Fruit fly (Drosophila melanogaster): ENCODE results near the gene CG14645.

CG14645 gene

DNA sequence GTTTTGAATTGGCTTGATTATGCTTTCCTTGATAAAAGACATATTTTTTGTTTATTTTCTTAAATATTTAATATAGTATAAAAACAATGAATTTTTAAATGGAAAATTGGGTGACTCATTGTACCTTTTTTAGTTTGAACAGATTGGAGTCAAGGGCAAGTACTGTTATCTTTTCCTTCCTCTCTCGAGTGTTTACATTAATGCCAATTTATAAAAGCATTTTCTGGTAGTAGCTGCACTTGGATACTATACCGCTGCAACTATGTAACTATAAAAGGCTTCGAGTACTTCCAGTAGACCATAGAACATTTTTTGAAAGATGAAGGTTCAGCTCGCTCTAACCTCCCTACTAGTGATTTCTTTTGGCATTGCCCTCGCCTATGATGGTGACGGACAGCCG lies at the start of gene CG14645:
Gene CG14645, plus strand, starts transcription at position 301 of the 400 bp plus-strand sequence.
- no peak for TF ChIP-seq noc (tag; optimal IDR thresholded peaks at IDR 0.05)

DNA sequence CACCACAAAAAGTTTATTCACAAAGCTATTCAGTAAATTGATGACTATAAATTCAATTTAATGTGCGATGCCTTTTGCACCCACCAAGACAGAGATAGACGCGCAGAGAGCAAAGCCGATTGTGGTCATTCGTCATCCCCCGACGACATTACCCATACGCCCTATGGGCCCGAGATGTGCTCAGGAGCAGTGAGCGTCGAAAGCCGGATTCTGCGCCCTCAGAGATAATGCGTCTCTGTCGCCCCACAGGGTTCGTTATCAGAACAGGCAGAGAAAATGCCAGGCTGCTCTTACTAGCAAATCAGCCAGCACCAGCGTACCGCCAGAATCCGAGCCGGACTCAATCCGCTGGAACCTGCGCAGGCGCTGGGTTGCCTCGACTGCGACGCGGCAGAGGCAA lies 43.6 kb upstream of the CG14645 start:
- TF ChIP-seq noc (tag; optimal IDR thresholded peaks at IDR 0.05): peak; percentile 18

DNA sequence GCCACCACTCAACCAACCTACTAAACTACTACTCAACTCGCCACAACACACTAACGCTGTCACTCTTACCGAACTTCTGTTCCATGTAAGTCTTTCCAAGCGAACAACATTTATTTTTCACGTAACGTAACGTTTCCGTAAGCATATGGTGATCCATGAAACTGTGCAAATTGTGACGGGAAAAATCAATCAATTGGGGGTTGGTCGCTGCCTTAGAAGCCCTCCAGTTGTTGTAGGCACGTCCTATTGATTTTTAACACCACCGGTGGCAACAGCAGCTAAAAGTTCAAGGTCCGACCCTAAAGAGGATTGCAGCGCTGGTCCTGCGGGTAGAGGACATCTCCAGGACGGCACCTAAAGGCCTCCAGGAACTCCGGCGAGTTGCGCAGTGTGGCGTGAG lies 42.7 kb upstream of the CG14645 start:
- TF ChIP-seq noc (tag; optimal IDR thresholded peaks at IDR 0.05): no peak

DNA sequence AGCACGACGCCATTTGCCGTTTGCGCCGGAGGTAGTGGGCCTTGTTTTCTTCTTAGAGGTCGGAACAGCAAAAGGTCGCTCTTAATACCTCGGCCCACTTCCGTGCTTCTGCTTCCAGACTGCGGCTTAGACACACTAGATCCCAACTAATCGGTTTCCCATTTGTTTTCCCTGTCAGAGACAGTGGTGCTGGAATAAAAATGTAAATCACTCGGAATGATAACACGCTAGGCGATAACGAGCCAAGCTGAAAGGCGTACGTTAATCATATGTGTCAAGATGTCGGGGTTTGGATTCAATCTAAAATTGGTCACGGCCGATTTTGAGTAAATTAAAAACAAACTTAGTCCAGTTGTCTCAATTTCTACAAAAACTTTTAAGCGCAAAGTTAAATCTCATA lies 40.2 kb upstream of the CG14645 start, which contains the start of gene Nepl11:
Gene Nepl11, minus strand, starts transcription at position 152 of the 400 bp plus-strand sequence.
- peak; percentile 60 for TF ChIP-seq noc (tag; optimal IDR thresholded peaks at IDR 0.05)

dm6 chr3R:4301485-4301884 lies 33.4 kb upstream of the CG14645 start:
- TF ChIP-seq noc (tag; optimal IDR thresholded peaks at IDR 0.05): no peak

DNA sequence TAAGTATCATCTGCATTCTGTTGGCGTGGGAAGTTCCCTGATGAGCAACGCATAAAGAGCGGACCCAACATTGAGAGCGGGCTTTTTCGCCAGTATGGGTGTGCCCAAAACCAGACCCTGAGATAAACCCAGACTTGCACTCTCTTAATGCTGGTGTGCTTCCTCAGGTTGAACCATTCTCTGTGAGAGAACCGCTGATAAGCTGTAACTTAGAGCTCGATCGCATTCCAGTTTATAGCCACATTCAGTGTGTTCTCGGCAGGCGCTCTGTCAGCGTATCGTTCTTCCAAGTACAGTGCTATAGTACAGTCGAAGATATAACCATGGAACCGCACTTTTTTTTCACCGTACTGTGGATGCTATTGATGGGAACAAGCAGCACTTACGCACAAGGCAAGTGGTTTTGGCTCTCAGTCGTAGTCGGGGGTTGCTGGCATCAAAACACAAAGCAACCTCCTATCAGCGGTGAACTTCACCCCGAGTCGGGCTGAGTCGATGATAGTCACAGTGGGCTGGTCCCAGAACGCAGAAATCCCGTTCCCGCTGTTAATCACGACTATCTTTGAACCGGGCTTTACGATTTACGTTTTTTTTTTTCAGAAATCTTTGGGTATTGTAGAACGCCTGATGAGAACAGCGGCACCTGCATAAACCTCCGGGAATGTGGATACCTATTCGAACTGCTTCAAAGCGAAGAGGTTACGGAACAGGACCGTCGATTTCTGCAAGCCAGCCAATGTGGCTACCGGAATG lies 27.1 kb upstream of the CG14645 start, which contains the start of gene MP1:
Gene MP1, plus strand, starts transcription at position 245 of the 753 bp plus-strand sequence.
- TF ChIP-seq noc (tag; optimal IDR thresholded peaks at IDR 0.05): peak; percentile 47

dm6 chr3R:4308708-4309107 lies 26.2 kb upstream of the CG14645 start:
- TF ChIP-seq noc (tag; optimal IDR thresholded peaks at IDR 0.05): no peak

DNA sequence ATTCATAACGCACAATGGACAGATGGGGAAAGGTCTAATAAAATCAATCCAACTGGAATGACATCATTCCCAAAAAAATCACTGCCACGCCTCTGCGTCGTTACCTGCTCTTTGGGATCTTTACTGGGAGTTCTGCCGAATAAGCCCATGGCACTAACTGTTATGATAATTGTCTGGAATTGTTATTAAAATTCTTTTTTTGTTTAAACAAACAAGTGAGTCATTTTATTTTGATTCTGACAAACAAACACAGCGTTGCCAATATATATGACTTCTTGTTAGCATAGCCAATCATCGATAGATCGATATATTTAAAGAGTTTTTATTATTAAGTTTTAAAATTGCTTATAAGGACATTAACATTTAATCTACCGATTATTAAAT lies 24.2 kb upstream of the CG14645 start, which contains the start of gene Vps24:
Gene Vps24, minus strand, starts transcription at position 265 of the 384 bp plus-strand sequence.
- TF ChIP-seq noc (tag; optimal IDR thresholded peaks at IDR 0.05): no peak

- TF ChIP-seq noc (tag; optimal IDR thresholded peaks at IDR 0.05): peak; percentile 49
Observed at dm6 chr3R:4311067-4311723, 23.7 kb upstream of the CG14645 start, which contains the start of gene Suv3. Gene Suv3, plus strand, starts transcription at chr3R:4311555.

- no peak for TF ChIP-seq noc (tag; optimal IDR thresholded peaks at IDR 0.05)
Observed at dm6 chr3R:4318589-4318988, 16.3 kb upstream of the CG14645 start.

dm6 chr3R:4318999-4319398 lies 15.9 kb upstream of the CG14645 start, which contains the start of gene Syt14:
Gene Syt14, minus strand, starts transcription at chr3R:4319069.
- TF ChIP-seq noc (tag; optimal IDR thresholded peaks at IDR 0.05): no peak

DNA sequence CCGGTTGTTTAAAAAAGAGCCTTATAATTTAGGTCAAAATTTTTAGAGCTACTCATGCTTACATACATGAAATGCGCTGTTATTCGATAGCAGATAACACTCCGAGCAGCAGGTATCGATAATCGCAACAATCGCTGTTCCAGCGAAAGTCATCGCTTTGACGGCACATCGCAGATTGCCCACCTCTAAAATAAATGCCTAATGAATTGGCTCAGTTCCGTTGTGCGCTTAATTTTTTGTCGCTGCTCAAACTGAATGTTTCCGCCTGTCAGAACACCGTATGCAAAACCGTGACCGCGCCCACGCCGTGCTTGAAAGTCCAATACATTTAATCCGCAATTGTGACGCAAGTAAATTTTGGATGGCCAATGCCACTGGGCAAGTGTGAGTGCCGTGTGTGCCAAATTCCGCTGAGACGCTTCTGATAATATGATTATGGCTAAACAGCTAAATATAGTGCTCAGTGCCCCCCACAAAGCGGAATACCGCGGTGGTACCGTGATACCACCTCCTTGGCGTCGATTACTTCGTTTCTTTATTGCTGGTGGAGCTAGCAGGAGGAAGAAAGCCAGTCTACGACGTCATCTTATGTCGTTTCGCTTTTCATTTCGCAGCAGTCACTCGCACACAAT lies 15.3 kb upstream of the CG14645 start, which contains the start of gene CG9795:
Gene CG9795, plus strand, starts transcription at position 177 of the 632 bp plus-strand sequence.
- no peak for TF ChIP-seq noc (tag; optimal IDR thresholded peaks at IDR 0.05)

DNA sequence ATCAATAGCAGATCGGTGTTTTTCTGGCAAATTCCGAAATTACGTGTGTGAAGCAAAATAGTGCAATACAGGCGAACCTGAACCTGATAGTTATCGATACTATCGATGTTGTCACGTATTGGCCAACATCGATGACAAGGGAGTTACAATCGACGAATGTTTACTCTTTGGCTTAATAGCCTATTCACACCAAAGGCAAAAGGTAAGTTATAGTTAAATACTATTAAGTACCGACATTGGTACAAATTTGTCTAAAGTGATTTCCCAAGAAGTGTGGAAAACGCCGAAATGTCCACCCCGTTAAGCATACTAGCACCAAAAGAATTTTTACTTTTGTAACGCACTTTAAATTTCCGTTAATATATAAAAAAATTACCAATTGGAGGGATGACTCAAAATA lies 934 bp upstream of the CG14645 start, which contains the start of gene CG9776:
Gene CG9776, minus strand, starts transcription at position 108 of the 400 bp plus-strand sequence.
- no peak for TF ChIP-seq noc (tag; optimal IDR thresholded peaks at IDR 0.05)

DNA sequence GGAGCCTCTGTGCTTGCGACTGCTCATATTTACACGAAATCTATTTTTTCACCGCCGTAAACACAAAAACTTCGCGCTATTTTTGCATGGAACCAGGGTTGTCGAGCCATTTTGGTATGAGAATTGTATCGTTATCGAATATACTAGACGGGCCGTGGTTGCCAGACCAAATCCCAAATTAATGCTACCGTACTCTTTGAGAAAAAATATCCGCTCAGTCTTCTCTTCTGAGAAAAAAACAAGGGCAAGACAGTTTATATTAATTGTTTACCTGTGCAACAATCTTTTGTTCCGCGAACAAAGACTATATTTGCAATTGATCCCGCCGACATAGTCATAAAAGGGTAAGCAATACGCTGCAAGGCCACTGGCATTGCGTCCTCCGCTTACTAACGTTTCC lies 2.7 kb downstream of the CG14645 start, which contains the start of the genes Skp2 and CG1103:
Gene Skp2, minus strand, starts transcription at position 95 of the 400 bp plus-strand sequence.
Gene CG1103, plus strand, starts transcription at position 176 of the 400 bp plus-strand sequence.
- no peak for TF ChIP-seq noc (tag; optimal IDR thresholded peaks at IDR 0.05)

DNA sequence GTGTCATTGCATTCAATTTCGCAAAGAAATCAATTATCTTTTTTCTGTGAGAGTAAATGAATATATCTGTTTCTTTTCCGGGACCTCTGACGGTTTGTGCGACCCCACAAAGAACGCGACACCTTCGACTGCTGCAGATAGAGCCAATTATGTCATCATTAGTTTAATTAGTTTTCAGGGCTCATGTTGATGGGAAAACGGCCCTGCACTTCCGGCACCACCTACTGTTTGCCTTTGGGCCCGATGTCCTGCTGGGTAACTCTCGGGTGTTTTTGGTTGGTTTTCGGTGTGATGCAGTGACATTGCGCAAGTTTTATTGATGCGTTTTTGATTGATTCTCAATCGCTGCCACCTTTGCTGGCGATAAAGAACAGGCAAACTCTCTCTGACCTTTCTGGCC lies 5.3 kb downstream of the CG14645 start:
- TF ChIP-seq noc (tag; optimal IDR thresholded peaks at IDR 0.05): no peak

DNA sequence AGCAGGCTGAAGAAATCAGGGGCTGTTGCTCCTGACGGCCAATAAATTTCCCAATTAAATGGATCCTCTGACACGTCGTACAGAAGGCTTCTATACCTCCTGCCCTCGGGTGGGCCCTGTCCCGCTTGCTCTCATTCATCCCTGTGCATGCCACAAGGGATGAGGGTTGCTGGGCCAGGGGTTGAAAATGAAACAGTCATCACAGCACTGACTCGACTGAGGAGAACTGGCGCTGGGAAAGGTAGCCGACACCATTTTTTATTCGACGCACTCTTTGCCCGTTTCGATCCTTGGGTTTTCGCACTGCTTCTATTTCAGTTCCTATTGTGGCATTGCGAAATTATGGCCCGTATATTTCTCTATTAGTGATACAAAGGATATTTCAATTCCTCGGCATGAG lies 6.3 kb downstream of the CG14645 start:
- no peak for TF ChIP-seq noc (tag; optimal IDR thresholded peaks at IDR 0.05)

Data from whole organism, larva.